Fruit fly (Drosophila melanogaster) Kc167 (cell line): Measurements from ENCODE around the gene CG15564.

ENCODE experiments used
- Sin3A ChIP-seq: fragments of >200 bp; optimal IDR thresholded peaks from 2 replicates; lab custom pipeline; 2018; ENCODE audit warnings: missing external identifiers
- h ChIP-seq: fragments of >200 bp; optimal IDR thresholded peaks from 3 replicates; lab custom pipeline; 2018; ENCODE audit warnings: missing external identifiers

DNA sequence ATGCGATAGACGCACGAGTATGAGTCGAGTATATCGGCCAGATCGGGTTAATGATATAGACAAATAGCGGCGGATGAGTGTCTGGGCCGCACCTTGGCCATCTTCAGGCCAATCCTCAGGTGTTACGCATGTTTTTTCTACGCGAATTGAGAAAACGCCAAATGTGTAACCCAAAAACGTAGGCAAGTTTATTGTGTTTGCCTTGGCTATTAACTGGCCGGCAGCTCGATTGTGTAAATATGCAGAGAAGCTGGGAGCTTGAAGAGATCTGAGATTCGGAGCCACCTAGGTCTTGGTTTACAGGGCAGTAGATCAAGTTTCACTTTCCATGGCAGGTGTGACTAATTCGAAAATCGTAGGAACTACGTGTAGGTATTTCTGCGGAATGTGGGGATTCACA is 4.9 kb upstream of the CG15564 start:
- no peak for TF ChIP-seq Sin3A
- no peak for TF ChIP-seq h (lab: Kevin White, UChicago)
